Fruit fly (Drosophila melanogaster) whole organism, wandering third instar larva: Measurements from ENCODE around the gene CG7218.

Experiments
- Abd-B ChIP-seq: fragments of >200 bp; optimal IDR thresholded peaks from 2 replicates; lab custom pipeline; 2017; ENCODE audit warnings: missing biosample characterization, missing genetic modification characterization
- CG9705 ChIP-seq: fragments of 200-800 bp; sonication (Bioruptor generic); optimal IDR thresholded peaks from 2 replicates; lab custom pipeline; 2018; ENCODE audit warnings: missing biosample characterization, mild to moderate bottlenecking, missing genetic modification characterization
- CrebA ChIP-seq: fragments of 200-800 bp; sonication (Bioruptor generic); optimal IDR thresholded peaks from 2 replicates; lab custom pipeline; 2016; ENCODE audit warnings: missing biosample characterization, mild to moderate bottlenecking, missing genetic modification characterization, borderline replicate concordance
- Dfd ChIP-seq: fragments of >200 bp; optimal IDR thresholded peaks from 2 replicates; lab custom pipeline; 2017; ENCODE audit warnings: missing biosample characterization, missing genetic modification characterization
- Dif ChIP-seq: fragments of 200-275, 200-300 bp; sonication (Bioruptor generic); optimal IDR thresholded peaks from 2 replicates; lab custom pipeline; 2018; ENCODE audit warnings: missing biosample characterization, missing genetic modification characterization; ENCODE audit not compliant: partially characterized antibody
- GATAd ChIP-seq: sonication (Bioruptor generic); optimal IDR thresholded peaks from 2 replicates; lab custom pipeline; 2016; ENCODE audit warnings: missing biosample characterization, missing genetic modification characterization
- HLH106 ChIP-seq: fragments of 200-800 bp; optimal IDR thresholded peaks from 3 replicates; lab custom pipeline; 2019; ENCODE audit warnings: missing biosample characterization, mild to moderate bottlenecking, missing genetic modification characterization, moderate library complexity
- Hnf4 ChIP-seq: fragments of 200-800 bp; sonication (Bioruptor generic); optimal IDR thresholded peaks from 2 replicates; lab custom pipeline; 2016; ENCODE audit warnings: missing biosample characterization, mild to moderate bottlenecking, missing genetic modification characterization
- Hr78 ChIP-seq: fragments of >200 bp; optimal IDR thresholded peaks from 2 replicates; lab custom pipeline; 2017; ENCODE audit warnings: missing biosample characterization, missing genetic modification characterization
- Hr83 ChIP-seq: fragments of 200-300 bp; sonication (Bioruptor generic); optimal IDR thresholded peaks from 2 replicates; lab custom pipeline; 2016; ENCODE audit warnings: missing biosample characterization, mild to moderate bottlenecking, missing genetic modification characterization, moderate library complexity; ENCODE audit not compliant: poor library complexity, severe bottlenecking
- Jra ChIP-seq: sonication (Bioruptor generic); optimal IDR thresholded peaks from 2 replicates; lab custom pipeline; 2016; ENCODE audit warnings: missing biosample characterization, missing genetic modification characterization
- Mio ChIP-seq: sonication (Bioruptor generic); optimal IDR thresholded peaks from 2 replicates; lab custom pipeline; 2016; ENCODE audit warnings: missing biosample characterization, missing genetic modification characterization
- Myc ChIP-seq: fragments of >200 bp; optimal IDR thresholded peaks from 2 replicates; lab custom pipeline; 2017
- OdsH ChIP-seq: fragments of 200-800 bp; sonication (Bioruptor generic); optimal IDR thresholded peaks from 2 replicates; lab custom pipeline; 2016; ENCODE audit warnings: missing biosample characterization, mild to moderate bottlenecking, missing genetic modification characterization
- Rel ChIP-seq, 2 experiments: fragments of 200-800 bp; sonication (Bioruptor generic) in 1 of 2; optimal IDR thresholded peaks; 2 replicates in 1 of 2; 3 replicates in 1 of 2; lab custom pipeline; 2016 to 2019; ENCODE audit warnings: mild to moderate bottlenecking in 2 of 2, missing biosample characterization in 2 of 2, missing genetic modification characterization in 2 of 2, moderate library complexity in 1 of 2
- Sp1 ChIP-seq: fragments of 200-800 bp; sonication (Bioruptor generic); optimal IDR thresholded peaks from 3 replicates; lab custom pipeline; 2019; ENCODE audit warnings: missing biosample characterization, mild to moderate bottlenecking, missing genetic modification characterization, moderate library complexity
- Vsx2 ChIP-seq: fragments of 200-300, 225-300 bp; sonication (Bioruptor generic); optimal IDR thresholded peaks from 2 replicates; lab custom pipeline; 2018; ENCODE audit warnings: missing biosample characterization, missing genetic modification characterization; ENCODE audit not compliant: partially characterized antibody
- br ChIP-seq: fragments of 200-800 bp; sonication (Bioruptor generic); optimal IDR thresholded peaks from 2 replicates; lab custom pipeline; 2016; ENCODE audit warnings: missing biosample characterization, missing genetic modification characterization
- brk ChIP-seq: fragments of 200-800 bp; sonication (Bioruptor generic); optimal IDR thresholded peaks from 2 replicates; lab custom pipeline; 2016; ENCODE audit warnings: missing biosample characterization, mild to moderate bottlenecking, missing genetic modification characterization
- dl ChIP-seq, 2 experiments: fragments of 175-275, 200-275 bp in 1 of 2; fragments of 200-275 bp in 1 of 2; sonication (Bioruptor generic); optimal IDR thresholded peaks; lab custom pipeline; 2018; ENCODE audit warnings: mild to moderate bottlenecking in 2 of 2, missing biosample characterization in 2 of 2, missing genetic modification characterization in 2 of 2, moderate library complexity in 2 of 2; ENCODE audit not compliant: partially characterized antibody in 2 of 2, insufficient read depth in 1 of 2
- dmrt93B ChIP-seq: fragments of 200-800 bp; sonication (Bioruptor generic); optimal IDR thresholded peaks from 2 replicates; lab custom pipeline; 2018; ENCODE audit warnings: missing biosample characterization, mild to moderate bottlenecking, missing genetic modification characterization
- dsf ChIP-seq: sonication (Bioruptor generic); optimal IDR thresholded peaks from 2 replicates; lab custom pipeline; 2016; ENCODE audit warnings: missing biosample characterization, missing genetic modification characterization, borderline replicate concordance
- ey ChIP-seq: fragments of 200-800 bp; sonication (Bioruptor generic); optimal IDR thresholded peaks from 2 replicates; lab custom pipeline; 2016; ENCODE audit warnings: missing biosample characterization, missing genetic modification characterization
- foxo ChIP-seq, 2 experiments: fragments of 200-800 bp; sonication (Bioruptor generic); optimal IDR thresholded peaks; 2 replicates in 1 of 2; 3 replicates in 1 of 2; lab custom pipeline; 2016 to 2017; ENCODE audit warnings: missing biosample characterization in 2 of 2, missing genetic modification characterization in 2 of 2
- fru ChIP-seq: fragments of 200-800 bp; sonication (Bioruptor generic); optimal IDR thresholded peaks from 3 replicates; lab custom pipeline; 2016; ENCODE audit warnings: missing biosample characterization, mild to moderate bottlenecking, missing genetic modification characterization
- h ChIP-seq: fragments of 200-800 bp; sonication (Bioruptor generic); optimal IDR thresholded peaks from 3 replicates; lab custom pipeline; 2016; ENCODE audit warnings: missing biosample characterization, mild to moderate bottlenecking, missing genetic modification characterization
- jim ChIP-seq: fragments of 175-275, 200-325 bp; sonication (Bioruptor generic); optimal IDR thresholded peaks from 2 replicates; lab custom pipeline; 2016; ENCODE audit warnings: missing biosample characterization, mild to moderate bottlenecking, missing genetic modification characterization
- lola ChIP-seq: fragments of >200 bp; optimal IDR thresholded peaks from 2 replicates; lab custom pipeline; 2017; ENCODE audit warnings: missing biosample characterization, missing genetic modification characterization
- pan ChIP-seq: fragments of >200 bp; optimal IDR thresholded peaks from 2 replicates; lab custom pipeline; 2017
- psq ChIP-seq: fragments of 200-800 bp; sonication (Bioruptor generic); optimal IDR thresholded peaks from 3 replicates; lab custom pipeline; 2017; ENCODE audit warnings: missing biosample characterization, mild to moderate bottlenecking, missing genetic modification characterization, moderate library complexity
- rgr ChIP-seq: fragments of 200-800 bp; sonication (Bioruptor generic); optimal IDR thresholded peaks from 3 replicates; lab custom pipeline; 2016; ENCODE audit warnings: missing biosample characterization, mild to moderate bottlenecking, missing genetic modification characterization
- sage ChIP-seq: fragments of 200-800 bp; sonication (Bioruptor generic); optimal IDR thresholded peaks from 2 replicates; lab custom pipeline; 2016; ENCODE audit warnings: missing biosample characterization, mild to moderate bottlenecking, missing genetic modification characterization
- sv ChIP-seq: fragments of 200-800 bp; sonication (Bioruptor generic); optimal IDR thresholded peaks from 3 replicates; lab custom pipeline; 2016; ENCODE audit warnings: missing biosample characterization, missing genetic modification characterization
- tai ChIP-seq: sonication (Bioruptor generic); optimal IDR thresholded peaks from 2 replicates; lab custom pipeline; 2016; ENCODE audit warnings: missing biosample characterization, missing genetic modification characterization
- usp ChIP-seq: fragments of >200 bp; optimal IDR thresholded peaks from 2 replicates; lab custom pipeline; 2017; ENCODE audit warnings: missing biosample characterization, missing genetic modification characterization
- woc ChIP-seq: sonication (Bioruptor generic); optimal IDR thresholded peaks from 2 replicates; lab custom pipeline; 2016; ENCODE audit warnings: missing biosample characterization, mild to moderate bottlenecking, missing genetic modification characterization

The CG7218 gene

DNA sequence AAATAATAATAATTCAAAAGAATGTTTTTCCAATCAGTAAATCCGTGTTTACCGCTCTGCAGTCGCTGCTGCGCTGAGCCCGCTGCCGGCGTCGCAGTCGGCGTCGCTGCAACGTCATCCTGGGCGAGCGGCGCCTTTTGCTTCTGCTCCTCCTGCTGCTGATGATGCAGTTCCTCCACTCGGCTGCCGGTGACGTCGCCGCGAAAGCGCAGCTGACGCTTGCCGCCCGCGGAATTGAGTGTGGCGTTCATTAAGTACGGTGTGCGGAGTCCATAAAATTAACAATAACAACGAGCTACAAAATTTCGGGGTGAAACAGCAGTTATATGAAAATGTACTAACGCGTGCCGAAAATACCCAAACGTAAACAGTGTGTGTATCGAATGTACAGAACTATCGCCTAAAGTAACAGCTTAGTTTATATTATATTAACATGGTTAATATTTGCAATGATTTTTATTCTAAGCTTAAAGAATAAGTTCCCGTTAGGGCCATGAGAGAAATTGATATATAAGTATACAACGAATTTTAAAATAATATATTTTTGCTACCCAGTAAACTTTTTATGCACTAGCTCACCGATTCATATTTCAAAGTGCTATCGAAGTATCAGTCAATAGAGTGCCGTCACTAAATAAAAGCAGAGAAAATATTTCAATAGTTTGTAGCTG, at the start of gene CG7218, which contains the start of gene Cbp20:
CG7218 (minus strand) TSS at position 346 of the 671 bp plus-strand sequence.
Cbp20 (plus strand) TSS at position 610 of the 671 bp plus-strand sequence.
- TF ChIP-seq Dif (GFP tag; lab: Kevin White, UChicago) (no peak), Mio (GFP tag; lab: Kevin White, UChicago) (peak; percentile 14), CrebA (no peak), sage (GFP tag; lab: Kevin White, UChicago) (peak; percentile 41), Jra (GFP tag; lab: Kevin White, UChicago) (peak; percentile 77), Rel (GFP tag; optimal IDR thresholded peaks at IDR 0.05; lab: Kevin White, UChicago) (no peak), Rel (tag; optimal IDR thresholded peaks at IDR 0.05; lab: Kevin White, UChicago) (peak; percentile 15), dsf (peak; percentile 56), Hr83 (GFP tag; lab: Kevin White, UChicago) (peak; percentile 89), sv (peak; percentile 58), rgr (GFP tag; lab: Kevin White, UChicago) (peak; percentile 75), woc (GFP tag; lab: Kevin White, UChicago) (peak; percentile 76), brk (GFP tag; lab: Kevin White, UChicago) (peak; percentile 79), Sp1 (GFP tag; lab: Kevin White, UChicago) (peak; percentile 66), Abd-B (no peak), usp (no peak), Hr78 (GFP tag; lab: Kevin White, UChicago) (no peak), dmrt93B (GFP tag; lab: Kevin White, UChicago) (peak; percentile 26), lola (GFP tag; lab: Kevin White, UChicago) (no peak), br (GFP tag; lab: Kevin White, UChicago) (peak; percentile 52), psq (GFP tag; lab: Kevin White, UChicago) (peak; percentile 61), Hnf4 (peak; percentile 86), h (peak; percentile 73), CG9705 (GFP tag; lab: Kevin White, UChicago) (peak; percentile 62), jim (GFP tag; lab: Kevin White, UChicago) (no peak), Dfd (GFP tag; lab: Kevin White, UChicago) (no peak), OdsH (GFP tag; lab: Kevin White, UChicago) (peak; percentile 70), fru (GFP tag; lab: Kevin White, UChicago) (peak; percentile 72), Vsx2 (GFP tag; lab: Kevin White, UChicago) (no peak), tai (GFP tag; lab: Kevin White, UChicago) (peak; percentile 91), HLH106 (tag; lab: Kevin White, UChicago) (peak; percentile 74), foxo (GFP tag; optimal IDR thresholded peaks at IDR 0.05; lab: Kevin White, UChicago) (peak in 1 of 2 experiments; percentile 80), Myc (no peak), pan (no peak), ey (GFP tag; lab: Kevin White, UChicago) (peak; percentile 53)

DNA sequence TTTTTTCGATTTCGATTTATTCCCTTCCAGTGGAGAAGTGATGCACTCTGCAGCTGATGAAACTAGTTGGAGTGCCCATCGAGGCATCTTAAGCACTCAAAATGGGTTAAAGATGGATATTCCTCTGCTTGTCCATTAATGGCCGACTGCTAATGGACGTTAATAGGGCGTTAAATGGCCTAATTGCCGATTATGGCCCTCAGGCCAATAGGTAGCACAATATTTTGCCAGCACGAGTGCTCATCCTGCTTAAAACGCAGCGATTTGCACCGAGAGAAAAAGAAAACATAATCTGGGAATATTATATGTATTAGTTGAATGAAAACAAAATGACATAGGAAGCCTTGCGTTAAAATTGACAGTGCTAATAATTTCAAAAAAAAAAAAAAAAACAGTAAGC, 44.3 kb upstream of the CG7218 start, which contains the start of gene CG44158:
CG44158 (plus strand) TSS at position 301 of the 400 bp plus-strand sequence.
- TF ChIP-seq Jra (GFP tag; lab: Kevin White, UChicago) (no peak), usp (no peak), pan (no peak), GATAd (GFP tag; lab: Kevin White, UChicago) (no peak), lola (GFP tag; lab: Kevin White, UChicago) (no peak), Hnf4 (no peak), dl (GFP tag; optimal IDR thresholded peaks at IDR 0.05; lab: Kevin White, UChicago; ENCODE audit: insufficient read depth in 1 of 2, partially characterized antibody in 2 of 2) (no peak), Hr78 (GFP tag; lab: Kevin White, UChicago) (no peak), CrebA (no peak), OdsH (GFP tag; lab: Kevin White, UChicago) (no peak), dmrt93B (GFP tag; lab: Kevin White, UChicago) (no peak), brk (GFP tag; lab: Kevin White, UChicago) (no peak), Rel (GFP tag; optimal IDR thresholded peaks at IDR 0.05; lab: Kevin White, UChicago) (no peak), Rel (tag; optimal IDR thresholded peaks at IDR 0.05; lab: Kevin White, UChicago) (no peak), br (GFP tag; lab: Kevin White, UChicago) (no peak)
